Worm (Caenorhabditis elegans) whole organism, L4 larva: ENCODE data around the gene M110.3.
A peak's percentile ranks its signal among the peaks of the same experiment; 100 is the strongest.

ENCODE experiments used
- D1046.2 ChIP-seq: fragments of 200-800 bp; sonication (Bioruptor generic); IDR thresholded peaks from 2 replicates; pipeline ENCODE4 v1.3.6; 2022; ENCODE audit warnings: missing genetic modification characterization, missing compliant biosample characterization
- F26F4.8 ChIP-seq: fragments of 200-800 bp; sonication (Bioruptor generic); conservative IDR thresholded peaks from 2 replicates; pipeline ENCODE4 v1.3.6; 2022; ENCODE audit warnings: missing genetic modification characterization, missing compliant biosample characterization
- F37D6.2 ChIP-seq: sonication (generic microtip); optimal IDR thresholded peaks from 2 replicates; lab custom pipeline; 2016; ENCODE audit warnings: mild to moderate bottlenecking, missing genetic modification characterization, missing compliant biosample characterization
- F49E8.2 ChIP-seq: sonication (generic microtip); optimal IDR thresholded peaks from 2 replicates; lab custom pipeline; 2016; ENCODE audit warnings: missing compliant biosample characterization, mild to moderate bottlenecking, missing genetic modification characterization, borderline replicate concordance
- R02D3.7 ChIP-seq: fragments of 150-350 bp; sonication (generic microtip); optimal IDR thresholded peaks from 3 replicates; lab custom pipeline; 2014; ENCODE audit warnings: missing biosample characterization, missing genetic modification characterization
- T26A8.4 ChIP-seq: fragments of 200-800 bp; sonication (Bioruptor generic); IDR thresholded peaks from 2 replicates; pipeline ENCODE4 v1.3.6; 2022; ENCODE audit warnings: missing genetic modification characterization, missing compliant biosample characterization
- Y105C5A.15 ChIP-seq: fragments of 200-800 bp; sonication (Bioruptor generic); IDR thresholded peaks from 2 replicates; pipeline ENCODE4 v1.3.6; 2022; ENCODE audit warnings: missing genetic modification characterization, missing compliant biosample characterization
- Y48G9A.11 ChIP-seq: fragments of 200-800 bp; sonication (Bioruptor generic); IDR thresholded peaks from 2 replicates; pipeline ENCODE4 v1.3.6; 2022; ENCODE audit warnings: missing genetic modification reagents, missing genetic modification characterization, missing compliant biosample characterization
- Y5F2A.4 ChIP-seq: fragments of 200-800 bp; sonication (Bioruptor generic); optimal IDR thresholded peaks from 2 replicates; lab custom pipeline; 2018; ENCODE audit warnings: mild to moderate bottlenecking, missing genetic modification characterization, missing compliant biosample characterization
- ZK337.2 ChIP-seq: fragments of 200-800 bp; sonication (Bioruptor generic); IDR thresholded peaks from 2 replicates; pipeline ENCODE4 v1.3.6; 2022; ENCODE audit warnings: missing genetic modification reagents, missing genetic modification characterization, missing compliant biosample characterization
- ZK546.5 ChIP-seq, 2 experiments: sonication (generic microtip); optimal IDR thresholded peaks; 2 replicates each; lab custom pipeline; 2017; ENCODE audit warnings: missing biosample characterization in 2 of 2, missing genetic modification characterization in 2 of 2
- aha-1 ChIP-seq: fragments of 150-350 bp; peaks from one replicate; lab custom pipeline; 2014; ENCODE audit warnings: missing biosample characterization, missing genetic modification characterization
- ama-1 ChIP-seq: fragments of 150-350 bp; optimal IDR thresholded peaks from 2 replicates; lab custom pipeline; 2014; ENCODE audit warnings: inconsistent platforms, mixed read lengths
- arid-1 ChIP-seq: fragments of 200-800 bp; sonication (Bioruptor generic); conservative IDR thresholded peaks from 2 replicates; pipeline ENCODE4 v1.3.6; 2022; ENCODE audit warnings: missing genetic modification reagents, missing genetic modification characterization, missing compliant biosample characterization
- ceh-20 ChIP-seq: fragments of 200-800 bp; sonication (Bioruptor generic); IDR thresholded peaks from 2 replicates; pipeline ENCODE4 v1.3.6; 2022; ENCODE audit warnings: missing genetic modification reagents, missing genetic modification characterization, missing compliant biosample characterization
- ceh-28 ChIP-seq: fragments of 150-350 bp; optimal IDR thresholded peaks from 2 replicates; lab custom pipeline; 2014; ENCODE audit warnings: missing biosample characterization, missing genetic modification reagents, missing genetic modification characterization
- ceh-32 ChIP-seq: sonication (generic microtip); optimal IDR thresholded peaks from 2 replicates; lab custom pipeline; 2016; ENCODE audit warnings: mild to moderate bottlenecking, missing genetic modification characterization, missing compliant biosample characterization; ENCODE audit not compliant: poor library complexity
- ceh-44 ChIP-seq: fragments of 200-800 bp; sonication (Bioruptor generic); IDR thresholded peaks from 2 replicates; pipeline ENCODE4 v1.3.6; 2022; ENCODE audit warnings: missing genetic modification reagents, missing genetic modification characterization, missing compliant biosample characterization
- ces-1 ChIP-seq: fragments of 150-350 bp; sonication (generic microtip); optimal IDR thresholded peaks from 4 replicates; lab custom pipeline; 2014; ENCODE audit warnings: missing biosample characterization, missing genetic modification reagents, missing genetic modification characterization
- ctbp-1 ChIP-seq: fragments of 200-800 bp; sonication (Bioruptor generic); IDR thresholded peaks from 2 replicates; pipeline ENCODE4 v1.3.6; 2022; ENCODE audit warnings: missing genetic modification reagents, missing genetic modification characterization, missing compliant biosample characterization
- dmd-6 ChIP-seq: fragments of 200-800 bp; sonication (Bioruptor generic); IDR thresholded peaks from 2 replicates; pipeline ENCODE4 v1.3.6; 2022; ENCODE audit warnings: missing genetic modification reagents, missing genetic modification characterization, missing compliant biosample characterization
- dmd-9 ChIP-seq: fragments of 200-800 bp; sonication (Bioruptor generic); IDR thresholded peaks from 2 replicates; pipeline ENCODE4 v1.3.6; 2022; ENCODE audit warnings: missing genetic modification reagents, missing genetic modification characterization, missing compliant biosample characterization
- dpl-1 ChIP-seq: fragments of 150-350 bp; optimal IDR thresholded peaks from 2 replicates; lab custom pipeline; 2014; ENCODE audit warnings: missing biosample characterization, missing genetic modification reagents, missing genetic modification characterization
- dve-1 ChIP-seq: sonication (generic microtip); optimal IDR thresholded peaks from 2 replicates; lab custom pipeline; 2017; ENCODE audit warnings: antibody characterized with exemption, mild to moderate bottlenecking, missing genetic modification characterization, missing compliant biosample characterization; ENCODE audit not compliant: insufficient read depth
- fos-1 ChIP-seq: fragments of 150-350 bp; optimal IDR thresholded peaks from 2 replicates; lab custom pipeline; 2014; ENCODE audit warnings: missing biosample characterization, missing genetic modification characterization
- hlh-11 ChIP-seq: fragments of 200-800 bp; sonication (Bioruptor generic); optimal IDR thresholded peaks from 2 replicates; lab custom pipeline; 2018; ENCODE audit warnings: mild to moderate bottlenecking, missing genetic modification characterization, missing compliant biosample characterization
- jun-1 ChIP-seq: fragments of 150-350 bp; optimal IDR thresholded peaks from 2 replicates; lab custom pipeline; 2014; ENCODE audit warnings: missing biosample characterization, missing genetic modification reagents, missing genetic modification characterization
- lin-1 ChIP-seq: fragments of 200-800 bp; sonication (Bioruptor generic); IDR thresholded peaks from 2 replicates; pipeline ENCODE4 v1.3.6; 2022; ENCODE audit warnings: missing genetic modification reagents, missing genetic modification characterization, missing compliant biosample characterization
- lin-15B ChIP-seq: fragments of 150-350 bp; sonication (generic microtip); optimal IDR thresholded peaks from 3 replicates; lab custom pipeline; 2014; ENCODE audit warnings: missing biosample characterization, missing genetic modification characterization
- lin-29 ChIP-seq: fragments of 200-800 bp; sonication (Bioruptor generic); IDR thresholded peaks from 2 replicates; pipeline ENCODE4 v1.3.6; 2022; ENCODE audit warnings: missing genetic modification reagents, missing genetic modification characterization, missing compliant biosample characterization
- lin-38 ChIP-seq: fragments of 200-800 bp; sonication (Bioruptor generic); IDR thresholded peaks from 2 replicates; pipeline ENCODE4 v1.3.6; 2022; ENCODE audit warnings: missing genetic modification reagents, missing genetic modification characterization, missing compliant biosample characterization
- lsy-2 ChIP-seq, 2 experiments: fragments of 150-350 bp in 1 of 2; sonication (generic microtip) in 1 of 2; optimal IDR thresholded peaks; 2 replicates each; lab custom pipeline; 2014 to 2017; ENCODE audit warnings: missing biosample characterization in 2 of 2, missing genetic modification characterization in 2 of 2
- mdl-1 ChIP-seq, 2 experiments: fragments of 150-350 bp in 1 of 2; sonication (generic microtip) in 1 of 2; optimal IDR thresholded peaks; 2 replicates each; lab custom pipeline; 2014 to 2017; ENCODE audit warnings: missing biosample characterization in 2 of 2, missing genetic modification characterization in 2 of 2
- mdt-29 ChIP-seq: fragments of 200-800 bp; sonication (Bioruptor generic); IDR thresholded peaks from 2 replicates; pipeline ENCODE4 v1.3.6; 2022; ENCODE audit warnings: missing genetic modification reagents, missing genetic modification characterization, missing compliant biosample characterization
- mxl-3 ChIP-seq: fragments of 200-800 bp; sonication (Bioruptor generic); optimal IDR thresholded peaks from 2 replicates; lab custom pipeline; 2018; ENCODE audit warnings: mild to moderate bottlenecking, missing genetic modification characterization, missing compliant biosample characterization
- nhr-10 ChIP-seq: fragments of 150-350 bp; optimal IDR thresholded peaks from 2 replicates; lab custom pipeline; 2014; ENCODE audit warnings: missing biosample characterization, missing genetic modification characterization
- nhr-11 ChIP-seq: fragments of 150-350 bp; optimal IDR thresholded peaks from 2 replicates; lab custom pipeline; 2014; ENCODE audit warnings: missing biosample characterization, missing genetic modification characterization
- nhr-111 ChIP-seq: fragments of 200-800 bp; sonication (Bioruptor generic); optimal IDR thresholded peaks from 2 replicates; lab custom pipeline; 2018; ENCODE audit warnings: mild to moderate bottlenecking, missing genetic modification characterization, missing compliant biosample characterization
- nhr-25 ChIP-seq: sonication (generic microtip); optimal IDR thresholded peaks from 2 replicates; lab custom pipeline; 2017; ENCODE audit warnings: missing genetic modification characterization, mild to moderate bottlenecking, missing compliant biosample characterization, antibody characterized with exemption, moderate library complexity, borderline replicate concordance; ENCODE audit not compliant: insufficient read depth
- nhr-41 ChIP-seq: fragments of 200-800 bp; sonication (Bioruptor generic); IDR thresholded peaks from 2 replicates; pipeline ENCODE4 v1.3.6; 2022; ENCODE audit warnings: missing genetic modification reagents, missing genetic modification characterization, missing compliant biosample characterization
- saeg-2 ChIP-seq: fragments of 200-800 bp; sonication (Bioruptor generic); IDR thresholded peaks from 2 replicates; pipeline ENCODE4 v1.3.6; 2022; ENCODE audit warnings: missing genetic modification reagents, missing genetic modification characterization, missing compliant biosample characterization
- spr-3 ChIP-seq: fragments of 200-800 bp; sonication (Bioruptor generic); optimal IDR thresholded peaks from 2 replicates; lab custom pipeline; 2018; ENCODE audit warnings: mild to moderate bottlenecking, missing genetic modification characterization, missing compliant biosample characterization
- tag-97 ChIP-seq: fragments of 200-800 bp; sonication (Bioruptor generic); IDR thresholded peaks from 2 replicates; pipeline ENCODE4 v1.3.6; 2022; ENCODE audit warnings: missing genetic modification characterization, missing compliant biosample characterization
- tra-1 ChIP-seq: fragments of 200-800 bp; sonication (Bioruptor generic); IDR thresholded peaks from 2 replicates; pipeline ENCODE4 v1.3.6; 2022; ENCODE audit warnings: missing genetic modification reagents, missing genetic modification characterization, missing compliant biosample characterization
- unc-130 ChIP-seq: sonication (generic microtip); optimal IDR thresholded peaks from 2 replicates; lab custom pipeline; 2016; ENCODE audit warnings: missing genetic modification reagents, missing genetic modification characterization, missing compliant biosample characterization
- zag-1 ChIP-seq: fragments of 150-350 bp; optimal IDR thresholded peaks from 2 replicates; lab custom pipeline; 2014; ENCODE audit warnings: missing biosample characterization, missing genetic modification characterization
- zfp-3 ChIP-seq: fragments of 200-800 bp; sonication (Bioruptor generic); conservative IDR thresholded peaks from 2 replicates; pipeline ENCODE4 v1.3.6; 2022; ENCODE audit warnings: missing genetic modification reagents, missing genetic modification characterization, missing compliant biosample characterization
- zip-2 ChIP-seq: fragments of 150-350 bp; optimal IDR thresholded peaks from 2 replicates; lab custom pipeline; 2014; ENCODE audit warnings: missing biosample characterization, missing genetic modification characterization

Gene M110.3

ce11 chrII:8187516-8187915 lies 28.9 kb downstream of the M110.3 start:
- TF ChIP-seq tag-97 (GFP tag; lab: Robert Waterston, UW) = no peak
- TF ChIP-seq lin-29 (GFP tag; lab: Robert Waterston, UW) = no peak
- TF ChIP-seq nhr-41 (GFP tag; lab: Robert Waterston, UW) = no peak
- no peak for TF ChIP-seq F26F4.8 (GFP tag; lab: Robert Waterston, UW)
- TF ChIP-seq dmd-9 (GFP tag; lab: Robert Waterston, UW) = no peak
- no peak for TF ChIP-seq T26A8.4
- peak; percentile 29 for TF ChIP-seq nhr-111 (GFP tag; lab: Kevin White, UChicago)
- TF ChIP-seq ceh-32 (tag; lab: Kevin White, UChicago) = no peak
- TF ChIP-seq jun-1 (tag; lab: Kevin White, UChicago) = no peak
- no peak for TF ChIP-seq Y48G9A.11
- no peak for TF ChIP-seq fos-1 (tag; lab: Kevin White, UChicago)
- TF ChIP-seq lin-38 (GFP tag; lab: Robert Waterston, UW) = peak; percentile 54; the same call in 1 of the 2 replicates
- TF ChIP-seq ceh-20 (GFP tag; lab: Robert Waterston, UW) = no peak
- peak; percentile 6 for TF ChIP-seq F49E8.2 (tag; lab: Kevin White, UChicago)
- TF ChIP-seq ctbp-1 (GFP tag; lab: Robert Waterston, UW) = peak; percentile 26; the same call in 1 of the 2 replicates
- TF ChIP-seq zfp-3 (GFP tag; lab: Robert Waterston, UW) = no peak
- no peak for TF ChIP-seq zag-1 (tag; lab: Kevin White, UChicago)
- no peak for TF ChIP-seq tra-1
- 0 out of 2 replicates have a peak, but pooled peaks have one; percentile 9 for TF ChIP-seq lin-1 (GFP tag; lab: Robert Waterston, UW)
- TF ChIP-seq ces-1 (GFP tag; lab: Kevin White, UChicago) = no peak

ce11 chrII:8185016-8185493 lies 31.4 kb downstream of the M110.3 start, which contains the start of the genes mig-5 and cct-1:
Gene mig-5, minus strand, starts transcription at chrII:8185023.
Gene cct-1, plus strand, starts transcription at chrII:8185443.
- TF ChIP-seq dmd-6 (GFP tag; lab: Robert Waterston, UW) = peak; percentile 89
- TF ChIP-seq ceh-44 (GFP tag; lab: Robert Waterston, UW) = peak; percentile 53; the same call in 1 of the 2 replicates
- TF ChIP-seq dve-1 = peak; percentile 98
- TF ChIP-seq saeg-2 (GFP tag; lab: Robert Waterston, UW) = peak; percentile 76; the same call in 1 of the 2 replicates
- TF ChIP-seq hlh-11 = peak; percentile 94
- TF ChIP-seq ZK546.5 (tag; optimal IDR thresholded peaks at IDR 0.05; lab: Kevin White, UChicago) = peak in 1 of 2 experiments; percentile 82
- TF ChIP-seq zip-2 (tag; lab: Kevin White, UChicago) = peak; percentile 81
- peak; percentile 93 for TF ChIP-seq nhr-25
- peak; percentile 88 for TF ChIP-seq F37D6.2 (tag; lab: Kevin White, UChicago)
- peak; percentile 91 for TF ChIP-seq dpl-1 (GFP tag; lab: Kevin White, UChicago)
- peak; percentile 41 for TF ChIP-seq Y5F2A.4 (GFP tag; lab: Kevin White, UChicago)
- TF ChIP-seq ZK337.2 (GFP tag; lab: Robert Waterston, UW) = no peak
- peak; percentile 86 for TF ChIP-seq jun-1 (tag; lab: Kevin White, UChicago)
- no peak for TF ChIP-seq nhr-41 (GFP tag; lab: Robert Waterston, UW)
- peak; percentile 85 for TF ChIP-seq aha-1 (tag; lab: Kevin White, UChicago)
- TF ChIP-seq tag-97 (GFP tag; lab: Robert Waterston, UW) = no peak
- peak; percentile 88 for TF ChIP-seq nhr-10 (tag; lab: Kevin White, UChicago)
- TF ChIP-seq spr-3 = peak; percentile 78
- TF ChIP-seq Y105C5A.15 = no peak
- TF ChIP-seq ama-1 (lab: Kevin White, UChicago) = no peak
- peak; percentile 85 for TF ChIP-seq lin-1 (GFP tag; lab: Robert Waterston, UW)
- TF ChIP-seq mdl-1 (tag; optimal IDR thresholded peaks at IDR 0.05; lab: Kevin White, UChicago) = peak; percentile 51 to 75
- TF ChIP-seq lin-15B (tag; lab: Kevin White, UChicago) = peak; percentile 90
- TF ChIP-seq arid-1 (GFP tag; lab: Robert Waterston, UW) = peak; percentile 93
- peak; percentile 93 for TF ChIP-seq ctbp-1 (GFP tag; lab: Robert Waterston, UW)
- TF ChIP-seq mdt-29 (GFP tag; lab: Robert Waterston, UW) = peak; percentile 77
- TF ChIP-seq nhr-11 = peak; percentile 95
- peak; percentile 99 to 100 for TF ChIP-seq lsy-2 (tag; optimal IDR thresholded peaks at IDR 0.05; lab: Kevin White, UChicago)
- TF ChIP-seq T26A8.4 = peak; percentile 97
- TF ChIP-seq unc-130 (GFP tag; lab: Kevin White, UChicago) = peak; percentile 65
- TF ChIP-seq D1046.2 = no peak
- peak; percentile 25 for TF ChIP-seq ceh-28 (tag; lab: Kevin White, UChicago)
- TF ChIP-seq R02D3.7 (tag; lab: Kevin White, UChicago) = no peak
- peak; percentile 56 for TF ChIP-seq mxl-3
